Worm (Caenorhabditis elegans) whole organism, L1 larva: ENCODE results near the gene T27E4.7.

ENCODE experiments used
- aly-2 ChIP-seq: fragments of 150-350 bp; optimal IDR thresholded peaks from 2 replicates; lab custom pipeline; 2014; ENCODE audit warnings: missing biosample characterization, missing genetic modification characterization
- hpl-2 ChIP-seq: fragments of 150-350 bp; optimal IDR thresholded peaks from 2 replicates; lab custom pipeline; 2014; ENCODE audit warnings: missing biosample characterization, missing genetic modification reagents, missing genetic modification characterization
- lir-3 ChIP-seq: sonication (generic microtip); optimal IDR thresholded peaks from 2 replicates; lab custom pipeline; 2016; ENCODE audit warnings: mild to moderate bottlenecking, missing genetic modification characterization, moderate library complexity, missing compliant biosample characterization; ENCODE audit not compliant: poor library complexity
- nhr-28 ChIP-seq: fragments of 150-350 bp; optimal IDR thresholded peaks from 2 replicates; lab custom pipeline; 2014; ENCODE audit warnings: missing biosample characterization, missing genetic modification characterization
- nhr-84 ChIP-seq: sonication (generic microtip); optimal IDR thresholded peaks from 2 replicates; lab custom pipeline; 2017; ENCODE audit warnings: missing biosample characterization, missing genetic modification characterization
- nhr-90 ChIP-seq: sonication (generic microtip); optimal IDR thresholded peaks from 2 replicates; lab custom pipeline; 2016; ENCODE audit warnings: mild to moderate bottlenecking, missing genetic modification characterization, missing compliant biosample characterization; ENCODE audit not compliant: poor library complexity
- unc-62 ChIP-seq: fragments of 150-350 bp; optimal IDR thresholded peaks from 2 replicates; lab custom pipeline; 2014; ENCODE audit warnings: missing biosample characterization, missing genetic modification reagents, missing genetic modification characterization

- TF ChIP-seq lir-3 (tag; lab: Kevin White, UChicago) (no peak), nhr-28 (tag; lab: Kevin White, UChicago) (no peak), nhr-90 (tag; lab: Kevin White, UChicago) (no peak), nhr-84 (no peak), unc-62 (GFP tag; lab: Kevin White, UChicago) (no peak), aly-2 (tag; lab: Kevin White, UChicago) (no peak), hpl-2 (GFP tag; lab: Kevin White, UChicago) (no peak)
Measured at ce11 chrV:9094976-9095375, 18.9 kb upstream of the T27E4.7 start.
